Fruit fly (Drosophila melanogaster): ENCODE data around the gene CG4338.

The CG4338 gene

dm6 chr3R:15305246-15305645 lies 29.9 kb downstream of the CG4338 start:
- TF ChIP-seq psq (optimal IDR thresholded peaks at IDR 0.05) (no peak), ttk (optimal IDR thresholded peaks at IDR 0.05) (no peak), insv (optimal IDR thresholded peaks at IDR 0.05) (no peak), Sin3A (optimal IDR thresholded peaks at IDR 0.05) (no peak), Myc (optimal IDR thresholded peaks at IDR 0.05) (no peak), h (optimal IDR thresholded peaks at IDR 0.05) (no peak)

- TF ChIP-seq insv (optimal IDR thresholded peaks at IDR 0.05) (no peak), ttk (optimal IDR thresholded peaks at IDR 0.05) (no peak), psq (optimal IDR thresholded peaks at IDR 0.05) (no peak), Sin3A (optimal IDR thresholded peaks at IDR 0.05) (no peak), Myc (optimal IDR thresholded peaks at IDR 0.05) (no peak), h (optimal IDR thresholded peaks at IDR 0.05) (no peak)
These were observed 34.6 kb downstream of the CG4338 start, which contains the start of gene Tm2 for dm6 chr3R:15309924-15310323. Gene Tm2 (plus strand): TSS chr3R:15310193.

dm6 chr3R:15310695-15311094 lies 35.4 kb downstream of the CG4338 start:
- no peak for TF ChIP-seq h (optimal IDR thresholded peaks at IDR 0.05)
- no peak for TF ChIP-seq ttk (optimal IDR thresholded peaks at IDR 0.05)
- TF ChIP-seq Myc (optimal IDR thresholded peaks at IDR 0.05): no peak

- TF ChIP-seq psq (optimal IDR thresholded peaks at IDR 0.05) (no peak), h (optimal IDR thresholded peaks at IDR 0.05) (no peak), Myc (optimal IDR thresholded peaks at IDR 0.05) (no peak)
These were observed 38.5 kb downstream of the CG4338 start for dm6 chr3R:15313836-15314235.

- TF ChIP-seq ttk (optimal IDR thresholded peaks at IDR 0.05) (no peak), Myc (optimal IDR thresholded peaks at IDR 0.05) (no peak), Sin3A (optimal IDR thresholded peaks at IDR 0.05) (no peak), h (optimal IDR thresholded peaks at IDR 0.05) (no peak), insv (optimal IDR thresholded peaks at IDR 0.05) (no peak), psq (optimal IDR thresholded peaks at IDR 0.05) (no peak)
These were observed 41.0 kb downstream of the CG4338 start, which contains the start of gene CG14866 for dm6 chr3R:15316326-15316725. Gene CG14866 (plus strand): TSS chr3R:15316471.

- TF ChIP-seq insv (optimal IDR thresholded peaks at IDR 0.05) (no peak), psq (optimal IDR thresholded peaks at IDR 0.05) (no peak), ttk (optimal IDR thresholded peaks at IDR 0.05) (no peak), h (optimal IDR thresholded peaks at IDR 0.05) (no peak), Myc (optimal IDR thresholded peaks at IDR 0.05) (no peak)
These were observed 44.8 kb downstream of the CG4338 start, which contains the start of the genes CG6276 and CG44040 for dm6 chr3R:15319912-15320746. Gene CG6276 (minus strand): TSS chr3R:15320069. Gene CG44040 (plus strand): TSS chr3R:15320378.

- TF ChIP-seq ttk (optimal IDR thresholded peaks at IDR 0.05): no peak
- TF ChIP-seq h (optimal IDR thresholded peaks at IDR 0.05): no peak
- TF ChIP-seq psq (optimal IDR thresholded peaks at IDR 0.05): no peak
- TF ChIP-seq insv (optimal IDR thresholded peaks at IDR 0.05): no peak
- TF ChIP-seq Sin3A (optimal IDR thresholded peaks at IDR 0.05): no peak
- no peak for TF ChIP-seq Myc (optimal IDR thresholded peaks at IDR 0.05)
These were observed 45.4 kb downstream of the CG4338 start, which contains the start of gene ear for dm6 chr3R:15320747-15321085. Gene ear (plus strand): TSS chr3R:15320756.
